In genomic region chr2L:480638-481399, dm6 we compare ENCODE assay signal across 1 fruit fly cellular context.
TF ChIP-seq lines count a peak whose summit lies in the region.

No protein-coding gene starts in this region.

TF ChIP-seq in whole organism, embryonic, 481 proteins besides CTCF, POLR2A, EP300 and RAD21 (continued from another document and continues in another):
- TF ChIP-seq CG2202 (tag; optimal IDR thresholded peaks at IDR 0.05; lab: Kevin White, UChicago): peak; percentile 100
- TF ChIP-seq CG32767 (GFP tag; IDR thresholded peaks at IDR 0.05; lab: Robert Waterston, UW): no peak
- no peak for TF ChIP-seq lmd (GFP tag; IDR thresholded peaks at IDR 0.05; lab: Robert Waterston, UW)
- peak; percentile 100 for TF ChIP-seq CG4424 (GFP tag; optimal IDR thresholded peaks at IDR 0.05; lab: Kevin White, UChicago)
- peak; percentile 62 for TF ChIP-seq HLHmδ (GFP tag; optimal IDR thresholded peaks at IDR 0.05; lab: Kevin White, UChicago)
- peak; percentile 100 for TF ChIP-seq CG10565 (GFP tag; optimal IDR thresholded peaks at IDR 0.05; lab: Kevin White, UChicago)
- no peak for TF ChIP-seq fru (optimal IDR thresholded peaks at IDR 0.05; lab: Kevin White, UChicago)
- no peak for TF ChIP-seq Ravus (GFP tag; IDR thresholded peaks at IDR 0.05; lab: Robert Waterston, UW)
- no peak for TF ChIP-seq tna (GFP tag; IDR thresholded peaks at IDR 0.05; lab: Robert Waterston, UW; ENCODE audit: partially characterized antibody)
- peak; percentile 100 for TF ChIP-seq Fer2 (tag; optimal IDR thresholded peaks at IDR 0.05; lab: Kevin White, UChicago)
- peak; percentile 100 for TF ChIP-seq trh (GFP tag; optimal IDR thresholded peaks at IDR 0.05; lab: Kevin White, UChicago)
- peak; percentile 96 for TF ChIP-seq Nf-YC (tag; optimal IDR thresholded peaks at IDR 0.05; lab: Kevin White, UChicago)
- TF ChIP-seq prd (optimal IDR thresholded peaks at IDR 0.05; lab: Kevin White, UChicago): no peak
- TF ChIP-seq prd (GFP tag; IDR thresholded peaks at IDR 0.05; lab: Robert Waterston, UW): no peak
- TF ChIP-seq CG11723 (GFP tag; optimal IDR thresholded peaks at IDR 0.05; lab: Kevin White, UChicago): peak; percentile 100
- TF ChIP-seq CG1233 (GFP tag; optimal IDR thresholded peaks at IDR 0.05; lab: Kevin White, UChicago): peak; percentile 100
- no peak for TF ChIP-seq ap (GFP tag; IDR thresholded peaks at IDR 0.05; lab: Robert Waterston, UW)
- TF ChIP-seq CG17328 (GFP tag; IDR thresholded peaks at IDR 0.05; lab: Robert Waterston, UW): no peak
- peak; percentile 100 for TF ChIP-seq CG12155 (GFP tag; optimal IDR thresholded peaks at IDR 0.05; lab: Kevin White, UChicago)
- peak; percentile 100 for TF ChIP-seq CG3281 (GFP tag; optimal IDR thresholded peaks at IDR 0.05; lab: Kevin White, UChicago)
- no peak for TF ChIP-seq unc-4 (GFP tag; IDR thresholded peaks at IDR 0.05; lab: Robert Waterston, UW; ENCODE audit: partially characterized antibody)
- peak; percentile 100 for TF ChIP-seq odd (GFP tag; optimal IDR thresholded peaks at IDR 0.05; lab: Kevin White, UChicago)
- no peak for TF ChIP-seq Dref (GFP tag; IDR thresholded peaks at IDR 0.05; lab: Robert Waterston, UW)
- TF ChIP-seq slou (GFP tag; optimal IDR thresholded peaks at IDR 0.05; lab: Kevin White, UChicago): peak; percentile 100
- TF ChIP-seq CG4282 (GFP tag; optimal IDR thresholded peaks at IDR 0.05; lab: Kevin White, UChicago): peak; percentile 100
- no peak for TF ChIP-seq Dbx (GFP tag; IDR thresholded peaks at IDR 0.05; lab: Robert Waterston, UW)
- peak; percentile 79 for TF ChIP-seq pzg (GFP tag; optimal IDR thresholded peaks at IDR 0.05; lab: Kevin White, UChicago)
- peak; percentile 97 for TF ChIP-seq CG7271 (tag; optimal IDR thresholded peaks at IDR 0.05; lab: Kevin White, UChicago)
- peak; percentile 100 for TF ChIP-seq luna (GFP tag; optimal IDR thresholded peaks at IDR 0.05; lab: Kevin White, UChicago)
- TF ChIP-seq CG12236 (GFP tag; optimal IDR thresholded peaks at IDR 0.05; lab: Kevin White, UChicago): peak; percentile 100
- TF ChIP-seq Ets97D (GFP tag; optimal IDR thresholded peaks at IDR 0.05; lab: Kevin White, UChicago): peak; percentile 98
- peak; percentile 89 to 94 for TF ChIP-seq insv (GFP tag; optimal IDR thresholded peaks at IDR 0.05; lab: Kevin White, UChicago)
- TF ChIP-seq hkb (optimal IDR thresholded peaks at IDR 0.05; lab: Kevin White, UChicago): peak; percentile 73
- no peak for TF ChIP-seq hkb (GFP tag; IDR thresholded peaks at IDR 0.05; lab: Robert Waterston, UW)
- no peak for TF ChIP-seq CG11247 (GFP tag; IDR thresholded peaks at IDR 0.05; lab: Robert Waterston, UW)
- peak; percentile 100 for TF ChIP-seq eyg (GFP tag; optimal IDR thresholded peaks at IDR 0.05; lab: Kevin White, UChicago)
- TF ChIP-seq ftz-f1 (GFP tag; optimal IDR thresholded peaks at IDR 0.05; lab: Kevin White, UChicago): peak; percentile 100
- TF ChIP-seq lab (GFP tag; optimal IDR thresholded peaks at IDR 0.05; lab: Kevin White, UChicago): peak; percentile 100
- peak; percentile 100 for TF ChIP-seq ac (GFP tag; optimal IDR thresholded peaks at IDR 0.05; lab: Kevin White, UChicago)
- peak; percentile 100 for TF ChIP-seq nmo (GFP tag; optimal IDR thresholded peaks at IDR 0.05; lab: Kevin White, UChicago)
- no peak for TF ChIP-seq CG2129 (GFP tag; IDR thresholded peaks at IDR 0.05; lab: Robert Waterston, UW; ENCODE audit: partially characterized antibody)
- peak; percentile 94 for TF ChIP-seq Nf-YB (GFP tag; optimal IDR thresholded peaks at IDR 0.05; lab: Kevin White, UChicago)
- peak; percentile 100 for TF ChIP-seq CG5245 (GFP tag; optimal IDR thresholded peaks at IDR 0.05; lab: Kevin White, UChicago)
- TF ChIP-seq pita (GFP tag; optimal IDR thresholded peaks at IDR 0.05; lab: Kevin White, UChicago): no peak
- peak; percentile 100 for TF ChIP-seq NC2β (GFP tag; optimal IDR thresholded peaks at IDR 0.05; lab: Kevin White, UChicago)
- peak; percentile 99 for TF ChIP-seq Myb (GFP tag; optimal IDR thresholded peaks at IDR 0.05; lab: Kevin White, UChicago)
- no peak for TF ChIP-seq hbn (GFP tag; IDR thresholded peaks at IDR 0.05; lab: Robert Waterston, UW; ENCODE audit: partially characterized antibody)
- TF ChIP-seq BEAF-32 (GFP tag; optimal IDR thresholded peaks at IDR 0.05; lab: Kevin White, UChicago): peak; percentile 59
- TF ChIP-seq Dek (tag; optimal IDR thresholded peaks at IDR 0.05; lab: Kevin White, UChicago): peak; percentile 100
- TF ChIP-seq emc (GFP tag; optimal IDR thresholded peaks at IDR 0.05; lab: Kevin White, UChicago): peak; percentile 100
- no peak for TF ChIP-seq CG16779 (GFP tag; IDR thresholded peaks at IDR 0.05; lab: Robert Waterston, UW)
- TF ChIP-seq CG2120 (GFP tag; optimal IDR thresholded peaks at IDR 0.05; lab: Kevin White, UChicago): peak; percentile 100
- peak; percentile 100 for TF ChIP-seq CG13424 (tag; optimal IDR thresholded peaks at IDR 0.05; lab: Kevin White, UChicago)
- peak; percentile 100 for TF ChIP-seq zfh2 (GFP tag; optimal IDR thresholded peaks at IDR 0.05; lab: Kevin White, UChicago)
- TF ChIP-seq sisA (GFP tag; IDR thresholded peaks at IDR 0.05; lab: Robert Waterston, UW): no peak
- peak; percentile 99 for TF ChIP-seq lbe (GFP tag; optimal IDR thresholded peaks at IDR 0.05; lab: Kevin White, UChicago)
- TF ChIP-seq D19B (GFP tag; optimal IDR thresholded peaks at IDR 0.05; lab: Kevin White, UChicago): peak; percentile 100
- no peak for TF ChIP-seq ham (GFP tag; IDR thresholded peaks at IDR 0.05; lab: Robert Waterston, UW)
- no peak for TF ChIP-seq CG6791 (GFP tag; IDR thresholded peaks at IDR 0.05; lab: Robert Waterston, UW; ENCODE audit: partially characterized antibody)
- TF ChIP-seq CG6765 (GFP tag; optimal IDR thresholded peaks at IDR 0.05; lab: Kevin White, UChicago): peak; percentile 100
- peak; percentile 100 for TF ChIP-seq YL-1 (GFP tag; optimal IDR thresholded peaks at IDR 0.05; lab: Kevin White, UChicago)
- peak; percentile 99 for TF ChIP-seq CG11504 (tag; optimal IDR thresholded peaks at IDR 0.05; lab: Kevin White, UChicago)
- no peak for TF ChIP-seq CG7372 (GFP tag; IDR thresholded peaks at IDR 0.05; lab: Robert Waterston, UW)
- no peak for TF ChIP-seq otp (GFP tag; IDR thresholded peaks at IDR 0.05; lab: Robert Waterston, UW)
- TF ChIP-seq bigmax (GFP tag; optimal IDR thresholded peaks at IDR 0.05; lab: Kevin White, UChicago): peak; percentile 93
- peak; percentile 100 for TF ChIP-seq CG7556 (GFP tag; optimal IDR thresholded peaks at IDR 0.05; lab: Kevin White, UChicago)
- TF ChIP-seq CG4617 (GFP tag; optimal IDR thresholded peaks at IDR 0.05; lab: Kevin White, UChicago; ENCODE audit: borderline replicate concordance): peak; percentile 100
- TF ChIP-seq ash1 (GFP tag; optimal IDR thresholded peaks at IDR 0.05; lab: Kevin White, UChicago): peak; percentile 100
- peak; percentile 100 for TF ChIP-seq shn (GFP tag; optimal IDR thresholded peaks at IDR 0.05; lab: Kevin White, UChicago)
- no peak for TF ChIP-seq wdn (GFP tag; IDR thresholded peaks at IDR 0.05; lab: Robert Waterston, UW)
- peak; percentile 100 for TF ChIP-seq CG33213 (GFP tag; optimal IDR thresholded peaks at IDR 0.05; lab: Kevin White, UChicago)
- peak; percentile 100 for TF ChIP-seq ind (GFP tag; optimal IDR thresholded peaks at IDR 0.05; lab: Kevin White, UChicago)
- TF ChIP-seq crp (GFP tag; optimal IDR thresholded peaks at IDR 0.05; lab: Kevin White, UChicago): peak; percentile 74 to 87
- TF ChIP-seq lov (optimal IDR thresholded peaks at IDR 0.05; lab: Kevin White, UChicago): no peak
- no peak for TF ChIP-seq lov (GFP tag; IDR thresholded peaks at IDR 0.05; lab: Robert Waterston, UW)
- no peak for TF ChIP-seq zfh1 (GFP tag; IDR thresholded peaks at IDR 0.05; lab: Robert Waterston, UW)
- peak; percentile 99 for TF ChIP-seq CG3163 (GFP tag; optimal IDR thresholded peaks at IDR 0.05; lab: Kevin White, UChicago)
- TF ChIP-seq CG12104 (GFP tag; optimal IDR thresholded peaks at IDR 0.05; lab: Kevin White, UChicago): peak; percentile 100
- no peak for TF ChIP-seq Ada2b (GFP tag; IDR thresholded peaks at IDR 0.05; lab: Robert Waterston, UW)
- peak; percentile 100 for TF ChIP-seq CG8290 (GFP tag; optimal IDR thresholded peaks at IDR 0.05; lab: Kevin White, UChicago)
- peak; percentile 99 to 100 for TF ChIP-seq CG8290 (tag; optimal IDR thresholded peaks at IDR 0.05; lab: Kevin White, UChicago)
- no peak for TF ChIP-seq CG17361 (GFP tag; IDR thresholded peaks at IDR 0.05; lab: Robert Waterston, UW)
- peak; percentile 100 for TF ChIP-seq CG7987 (GFP tag; optimal IDR thresholded peaks at IDR 0.05; lab: Kevin White, UChicago)
- TF ChIP-seq row (GFP tag; IDR thresholded peaks at IDR 0.05; lab: Robert Waterston, UW): no peak
- peak; percentile 98 for TF ChIP-seq Bdp1 (GFP tag; optimal IDR thresholded peaks at IDR 0.05; lab: Kevin White, UChicago)
- peak; percentile 100 for TF ChIP-seq CG10147 (GFP tag; optimal IDR thresholded peaks at IDR 0.05; lab: Kevin White, UChicago)
- TF ChIP-seq Doc3 (GFP tag; IDR thresholded peaks at IDR 0.05; lab: Robert Waterston, UW; ENCODE audit: partially characterized antibody): no peak
- TF ChIP-seq so (GFP tag; IDR thresholded peaks at IDR 0.05; lab: Robert Waterston, UW): no peak
- no peak for TF ChIP-seq CG3847 (GFP tag; IDR thresholded peaks at IDR 0.05; lab: Robert Waterston, UW)
- peak; percentile 100 for TF ChIP-seq Hsf (GFP tag; optimal IDR thresholded peaks at IDR 0.05; lab: Kevin White, UChicago)
- peak; percentile 100 for TF ChIP-seq sima (GFP tag; optimal IDR thresholded peaks at IDR 0.05; lab: Kevin White, UChicago)
- peak; percentile 100 for TF ChIP-seq Asciz (GFP tag; optimal IDR thresholded peaks at IDR 0.05; lab: Kevin White, UChicago)
- no peak for TF ChIP-seq Xrp1 (GFP tag; IDR thresholded peaks at IDR 0.05; lab: Robert Waterston, UW)
- peak; percentile 99 for TF ChIP-seq her (GFP tag; optimal IDR thresholded peaks at IDR 0.05; lab: Kevin White, UChicago)
- TF ChIP-seq CG2116 (GFP tag; optimal IDR thresholded peaks at IDR 0.05; lab: Kevin White, UChicago): peak; percentile 96
- TF ChIP-seq CG17802 (tag; optimal IDR thresholded peaks at IDR 0.05; lab: Kevin White, UChicago): peak; percentile 96
- TF ChIP-seq sc (optimal IDR thresholded peaks at IDR 0.05; lab: Kevin White, UChicago): no peak
- peak; percentile 100 for TF ChIP-seq sc (GFP tag; optimal IDR thresholded peaks at IDR 0.05; lab: Kevin White, UChicago)
- TF ChIP-seq CG6813 (GFP tag; optimal IDR thresholded peaks at IDR 0.05; lab: Kevin White, UChicago): peak; percentile 100
- TF ChIP-seq Chrac-16 (GFP tag; optimal IDR thresholded peaks at IDR 0.05; lab: Kevin White, UChicago): peak; percentile 100
- TF ChIP-seq ssp (GFP tag; IDR thresholded peaks at IDR 0.05; lab: Robert Waterston, UW): no peak
- no peak for TF ChIP-seq MBD-R2 (GFP tag; IDR thresholded peaks at IDR 0.05; lab: Robert Waterston, UW)
- TF ChIP-seq Hr3 (GFP tag; optimal IDR thresholded peaks at IDR 0.05; lab: Kevin White, UChicago): peak; percentile 100
- no peak for TF ChIP-seq CG14014 (GFP tag; IDR thresholded peaks at IDR 0.05; lab: Robert Waterston, UW)
- no peak for TF ChIP-seq Adf1 (GFP tag; IDR thresholded peaks at IDR 0.05; lab: Robert Waterston, UW)
- TF ChIP-seq Hmx (GFP tag; optimal IDR thresholded peaks at IDR 0.05; lab: Kevin White, UChicago): peak; percentile 99
- TF ChIP-seq yki (optimal IDR thresholded peaks at IDR 0.05; lab: Kevin White, UChicago): peak; percentile 60
- TF ChIP-seq D (optimal IDR thresholded peaks at IDR 0.05; lab: Kevin White, UChicago): peak; percentile 7
- TF ChIP-seq D (GFP tag; optimal IDR thresholded peaks at IDR 0.05; lab: Kevin White, UChicago): peak; percentile 100
- peak; percentile 100 for TF ChIP-seq CG10654 (GFP tag; optimal IDR thresholded peaks at IDR 0.05; lab: Kevin White, UChicago)
- TF ChIP-seq CG9876 (GFP tag; optimal IDR thresholded peaks at IDR 0.05; lab: Kevin White, UChicago): peak; percentile 100
- no peak for TF ChIP-seq Sin3A (optimal IDR thresholded peaks at IDR 0.05; lab: Kevin White, UChicago)
- peak; percentile 63 to 94 for TF ChIP-seq tll (GFP tag; optimal IDR thresholded peaks at IDR 0.05; lab: Kevin White, UChicago)
- no peak for TF ChIP-seq ara (GFP tag; IDR thresholded peaks at IDR 0.05; lab: Robert Waterston, UW)
- TF ChIP-seq CG6854 (GFP tag; optimal IDR thresholded peaks at IDR 0.05; lab: Kevin White, UChicago): peak; percentile 100
- TF ChIP-seq C15 (GFP tag; IDR thresholded peaks at IDR 0.05; lab: Robert Waterston, UW): no peak
- TF ChIP-seq en (GFP tag; optimal IDR thresholded peaks at IDR 0.05; lab: Kevin White, UChicago): peak; percentile 100
- peak; percentile 100 for TF ChIP-seq nau (GFP tag; optimal IDR thresholded peaks at IDR 0.05; lab: Kevin White, UChicago)
- no peak for TF ChIP-seq CG4360 (GFP tag; IDR thresholded peaks at IDR 0.05; lab: Robert Waterston, UW)
- no peak for TF ChIP-seq vvl (GFP tag; IDR thresholded peaks at IDR 0.05; lab: Robert Waterston, UW)
- TF ChIP-seq CG17612 (GFP tag; IDR thresholded peaks at IDR 0.05; lab: Robert Waterston, UW): no peak
- TF ChIP-seq MESR4 (GFP tag; optimal IDR thresholded peaks at IDR 0.05; lab: Kevin White, UChicago): peak; percentile 99
- peak; percentile 100 for TF ChIP-seq CG18599 (GFP tag; optimal IDR thresholded peaks at IDR 0.05; lab: Kevin White, UChicago)
- no peak for TF ChIP-seq CG8765 (GFP tag; IDR thresholded peaks at IDR 0.05; lab: Robert Waterston, UW)
- peak; percentile 100 for TF ChIP-seq Jarid2 (GFP tag; optimal IDR thresholded peaks at IDR 0.05; lab: Kevin White, UChicago)
- TF ChIP-seq CG1792 (GFP tag; optimal IDR thresholded peaks at IDR 0.05; lab: Kevin White, UChicago): peak; percentile 100
- peak; percentile 100 for TF ChIP-seq croc (GFP tag; conservative IDR thresholded peaks at IDR 0.05; lab: Robert Waterston, UW)
- TF ChIP-seq lilli (GFP tag; optimal IDR thresholded peaks at IDR 0.05; lab: Kevin White, UChicago): peak; percentile 100
- peak; percentile 96 for TF ChIP-seq CG5180 (GFP tag; optimal IDR thresholded peaks at IDR 0.05; lab: Kevin White, UChicago)
- no peak for TF ChIP-seq CG2889 (GFP tag; IDR thresholded peaks at IDR 0.05; lab: Robert Waterston, UW)
- TF ChIP-seq h (optimal IDR thresholded peaks at IDR 0.05; lab: Kevin White, UChicago): no peak
- peak; percentile 100 for TF ChIP-seq CG8388 (GFP tag; optimal IDR thresholded peaks at IDR 0.05; lab: Kevin White, UChicago)
- TF ChIP-seq danr (GFP tag; IDR thresholded peaks at IDR 0.05; lab: Robert Waterston, UW): no peak
- TF ChIP-seq Atf3 (GFP tag; optimal IDR thresholded peaks at IDR 0.05; lab: Kevin White, UChicago): peak; percentile 100
- peak; percentile 100 for TF ChIP-seq CG17568 (GFP tag; optimal IDR thresholded peaks at IDR 0.05; lab: Kevin White, UChicago)
